Fruit fly (Drosophila melanogaster): Measurements from ENCODE around the gene Raf.

dm6 chrX:2298708-2299370 lies 3.6 kb downstream of the Raf start:
- peak; percentile 85 for TF ChIP-seq bab1 (GFP tag; optimal IDR thresholded peaks at IDR 0.05)
- TF ChIP-seq CG7045 (GFP tag; optimal IDR thresholded peaks at IDR 0.05) = no peak
- TF ChIP-seq Hr96 (GFP tag; optimal IDR thresholded peaks at IDR 0.05) = no peak
- no peak for TF ChIP-seq cic (GFP tag; optimal IDR thresholded peaks at IDR 0.05)
- no peak for TF ChIP-seq toe (GFP tag; optimal IDR thresholded peaks at IDR 0.05)
- no peak for TF ChIP-seq CG1620 (GFP tag; optimal IDR thresholded peaks at IDR 0.05)
- no peak for TF ChIP-seq ovo (GFP tag; optimal IDR thresholded peaks at IDR 0.05)
- TF ChIP-seq CG12768 (GFP tag; optimal IDR thresholded peaks at IDR 0.05) = no peak
- no peak for TF ChIP-seq CG11617 (GFP tag; optimal IDR thresholded peaks at IDR 0.05)
- TF ChIP-seq CG7101 (tag; optimal IDR thresholded peaks at IDR 0.05) = peak; percentile 64
